Worm (Caenorhabditis elegans) whole organism, L1 larva: ENCODE data around the gene dml-1.

Experiments
- C04F5.9 ChIP-seq: sonication (generic microtip); optimal IDR thresholded peaks from 2 replicates; lab custom pipeline; 2016; ENCODE audit warnings: missing genetic modification characterization, missing compliant biosample characterization
- C16A3.4 ChIP-seq: fragments of 150-350 bp; optimal IDR thresholded peaks from 2 replicates; lab custom pipeline; 2014; ENCODE audit warnings: missing biosample characterization, missing genetic modification characterization
- C34B4.2 ChIP-seq: sonication (generic microtip); optimal IDR thresholded peaks from 2 replicates; lab custom pipeline; 2017; ENCODE audit warnings: mild to moderate bottlenecking, missing genetic modification characterization, missing compliant biosample characterization
- F16B12.6 ChIP-seq: fragments of 150-350 bp; optimal IDR thresholded peaks from 2 replicates; lab custom pipeline; 2014; ENCODE audit warnings: missing biosample characterization, missing genetic modification characterization
- aly-2 ChIP-seq: fragments of 150-350 bp; optimal IDR thresholded peaks from 2 replicates; lab custom pipeline; 2014; ENCODE audit warnings: missing biosample characterization, missing genetic modification characterization
- blmp-1 ChIP-seq: fragments of 150-350 bp; optimal IDR thresholded peaks from 2 replicates; lab custom pipeline; 2014; ENCODE audit warnings: missing biosample characterization, missing genetic modification characterization
- ceh-63 ChIP-seq: fragments of 200-800 bp; sonication (Bioruptor generic); optimal IDR thresholded peaks from 2 replicates; lab custom pipeline; 2018; ENCODE audit warnings: mild to moderate bottlenecking, missing genetic modification characterization, missing compliant biosample characterization
- ceh-82 ChIP-seq, 3 experiments: fragments of 150-350 bp in 1 of 3; sonication (generic microtip) in 2 of 3; optimal IDR thresholded peaks; 2 replicates each; lab custom pipeline; 2014 to 2017; ENCODE audit warnings: missing biosample characterization in 3 of 3, missing genetic modification characterization in 3 of 3
- ceh-90 ChIP-seq: sonication (generic microtip); optimal IDR thresholded peaks from 2 replicates; lab custom pipeline; 2016; ENCODE audit warnings: missing genetic modification characterization, missing compliant biosample characterization
- dsc-1 ChIP-seq: sonication (generic microtip); optimal IDR thresholded peaks from 2 replicates; lab custom pipeline; 2016; ENCODE audit warnings: mild to moderate bottlenecking, missing genetic modification characterization, missing compliant biosample characterization
- efl-3 ChIP-seq: fragments of 200-800 bp; sonication (Bioruptor generic); optimal IDR thresholded peaks from 2 replicates; lab custom pipeline; 2018; ENCODE audit warnings: mild to moderate bottlenecking, missing genetic modification characterization, missing compliant biosample characterization
- egl-13 ChIP-seq: sonication (generic microtip); optimal IDR thresholded peaks from 2 replicates; lab custom pipeline; 2016; ENCODE audit warnings: missing genotype, missing genetic modification reagents, missing genetic modification characterization, missing compliant biosample characterization
- egl-27 ChIP-seq, 2 experiments: fragments of 150-350 bp in 1 of 2; sonication (generic microtip); optimal IDR thresholded peaks; 3 replicates each; lab custom pipeline; 2017 to 2018; ENCODE audit warnings: missing biosample characterization in 2 of 2, missing genetic modification characterization in 2 of 2, missing genetic modification reagents in 2 of 2
- elt-3 ChIP-seq, 6 experiments: fragments of 150-350 bp in 1 of 6; sonication (generic microtip); optimal IDR thresholded peaks; 2 replicates each; lab custom pipeline; 2017 to 2018; ENCODE audit warnings: missing biosample characterization in 6 of 6, missing genetic modification characterization in 6 of 6, inconsistent platforms in 1 of 6
- fkh-8 ChIP-seq: sonication (generic microtip); optimal IDR thresholded peaks from 2 replicates; lab custom pipeline; 2016; ENCODE audit warnings: mild to moderate bottlenecking, missing genetic modification characterization, missing compliant biosample characterization
- fos-1 ChIP-seq: fragments of 150-350 bp; optimal IDR thresholded peaks from 2 replicates; lab custom pipeline; 2014; ENCODE audit warnings: missing biosample characterization, missing genetic modification characterization
- grh-1 ChIP-seq: fragments of 200-800 bp; sonication (Bioruptor generic); IDR thresholded peaks from 2 replicates; pipeline ENCODE4 v1.3.6; 2022; ENCODE audit warnings: missing genetic modification reagents, missing genetic modification characterization, missing compliant biosample characterization
- hlh-17 ChIP-seq: fragments of 200-800 bp; sonication (Bioruptor generic); optimal IDR thresholded peaks from 2 replicates; lab custom pipeline; 2018; ENCODE audit warnings: missing genetic modification characterization, mild to moderate bottlenecking, missing compliant biosample characterization, moderate library complexity, borderline replicate concordance
- isw-1 ChIP-seq: fragments of 200-800 bp; sonication (Bioruptor generic); IDR thresholded peaks from 2 replicates; pipeline ENCODE4 v1.3.6; 2022; ENCODE audit warnings: missing genetic modification characterization, missing compliant biosample characterization
- jun-1 ChIP-seq: fragments of 150-350 bp; optimal IDR thresholded peaks from 2 replicates; lab custom pipeline; 2014; ENCODE audit warnings: missing biosample characterization, missing genetic modification reagents, missing genetic modification characterization
- lin-14 ChIP-seq: fragments of 200-800 bp; sonication (Bioruptor generic); optimal IDR thresholded peaks from 2 replicates; lab custom pipeline; 2018; ENCODE audit warnings: mild to moderate bottlenecking, missing genetic modification characterization, moderate library complexity, missing compliant biosample characterization
- lsy-2 ChIP-seq, 2 experiments: fragments of 150-350 bp; optimal IDR thresholded peaks; 2 replicates each; lab custom pipeline; 2014; ENCODE audit warnings: missing biosample characterization in 2 of 2, missing genetic modification characterization in 2 of 2
- mdl-1 ChIP-seq, 2 experiments: fragments of 150-350 bp; optimal IDR thresholded peaks; 2 replicates each; lab custom pipeline; 2014 to 2017; ENCODE audit warnings: missing biosample characterization in 2 of 2, missing genetic modification characterization in 2 of 2, inconsistent platforms in 1 of 2
- mef-2 ChIP-seq: fragments of 150-350 bp; optimal IDR thresholded peaks from 2 replicates; lab custom pipeline; 2014; ENCODE audit warnings: missing biosample characterization, missing genetic modification characterization
- mep-1 ChIP-seq: fragments of 150-350 bp; optimal IDR thresholded peaks from 2 replicates; lab custom pipeline; 2014; ENCODE audit warnings: missing biosample characterization, missing genetic modification characterization
- nhr-12 ChIP-seq: sonication (generic microtip); optimal IDR thresholded peaks from 2 replicates; lab custom pipeline; 2017; ENCODE audit warnings: missing biosample characterization, missing genetic modification characterization
- nhr-19 ChIP-seq: fragments of 200-800 bp; sonication (Bioruptor generic); conservative IDR thresholded peaks from 2 replicates; pipeline ENCODE4 v1.3.6; 2022; ENCODE audit warnings: missing genetic modification characterization, missing compliant biosample characterization
- nhr-20 ChIP-seq: sonication (generic microtip); optimal IDR thresholded peaks from 2 replicates; lab custom pipeline; 2016; ENCODE audit warnings: mild to moderate bottlenecking, missing genetic modification characterization, missing compliant biosample characterization
- nhr-237 ChIP-seq: fragments of 150-350 bp; optimal IDR thresholded peaks from 2 replicates; lab custom pipeline; 2014; ENCODE audit warnings: missing biosample characterization, missing genetic modification characterization
- nhr-47 ChIP-seq: sonication (generic microtip); optimal IDR thresholded peaks from 2 replicates; lab custom pipeline; 2016; ENCODE audit warnings: mild to moderate bottlenecking, missing genetic modification characterization, moderate library complexity, missing compliant biosample characterization
- nhr-76 ChIP-seq: sonication (generic microtip); optimal IDR thresholded peaks from 2 replicates; lab custom pipeline; 2017; ENCODE audit warnings: missing biosample characterization, missing genetic modification characterization
- nhr-77 ChIP-seq: fragments of 150-350 bp; optimal IDR thresholded peaks from 2 replicates; lab custom pipeline; 2014; ENCODE audit warnings: missing biosample characterization, missing genetic modification characterization
- nhr-84 ChIP-seq: sonication (generic microtip); optimal IDR thresholded peaks from 2 replicates; lab custom pipeline; 2017; ENCODE audit warnings: missing biosample characterization, missing genetic modification characterization
- nhr-85 ChIP-seq: sonication (generic microtip); peaks from one replicate; lab custom pipeline; 2016; ENCODE audit warnings: missing genetic modification characterization, inconsistent platforms, missing compliant biosample characterization
- pag-3 ChIP-seq: sonication (generic microtip); optimal IDR thresholded peaks from 2 replicates; lab custom pipeline; 2017; ENCODE audit warnings: missing genetic modification characterization, mild to moderate bottlenecking, missing compliant biosample characterization, antibody characterized with exemption, borderline replicate concordance; ENCODE audit not compliant: insufficient read depth
- pax-3 ChIP-seq: fragments of 200-800 bp; sonication (Bioruptor generic); optimal IDR thresholded peaks from 2 replicates; lab custom pipeline; 2018; ENCODE audit warnings: mild to moderate bottlenecking, missing genetic modification characterization, moderate library complexity, missing compliant biosample characterization
- pqm-1 ChIP-seq: sonication (generic microtip); optimal IDR thresholded peaks from 3 replicates; lab custom pipeline; 2017; ENCODE audit warnings: missing biosample characterization, missing genetic modification characterization
- rnt-1 ChIP-seq: sonication (generic microtip); optimal IDR thresholded peaks from 2 replicates; lab custom pipeline; 2016; ENCODE audit warnings: mild to moderate bottlenecking, missing genetic modification characterization, moderate library complexity, missing compliant biosample characterization
- skn-1 ChIP-seq: fragments of 150-350 bp; optimal IDR thresholded peaks from 2 replicates; lab custom pipeline; 2014; ENCODE audit warnings: missing biosample characterization, missing genetic modification characterization
- snu-23 ChIP-seq: sonication (generic microtip); optimal IDR thresholded peaks from 2 replicates; lab custom pipeline; 2016; ENCODE audit warnings: missing genetic modification characterization, missing compliant biosample characterization
- sox-4 ChIP-seq: sonication (generic microtip); optimal IDR thresholded peaks from 2 replicates; lab custom pipeline; 2016; ENCODE audit warnings: missing genetic modification characterization, missing compliant biosample characterization
- sptf-1 ChIP-seq: fragments of 150-350 bp; optimal IDR thresholded peaks from 2 replicates; lab custom pipeline; 2014; ENCODE audit warnings: missing biosample characterization, missing genetic modification characterization
- swsn-7 ChIP-seq: sonication (generic microtip); optimal IDR thresholded peaks from 2 replicates; lab custom pipeline; 2016; ENCODE audit warnings: missing genetic modification characterization, missing compliant biosample characterization
- tbx-2 ChIP-seq: sonication (generic microtip); optimal IDR thresholded peaks from 2 replicates; lab custom pipeline; 2016; ENCODE audit warnings: missing genetic modification characterization, missing compliant biosample characterization
- unc-130 ChIP-seq: fragments of 150-350 bp; optimal IDR thresholded peaks from 2 replicates; lab custom pipeline; 2017; ENCODE audit warnings: missing biosample characterization, missing genetic modification characterization, inconsistent platforms
- unc-30 ChIP-seq: sonication (generic microtip); optimal IDR thresholded peaks from 2 replicates; lab custom pipeline; 2017; ENCODE audit warnings: missing biosample characterization, missing genetic modification characterization
- unc-86 ChIP-seq: sonication (generic microtip); optimal IDR thresholded peaks from 2 replicates; lab custom pipeline; 2016; ENCODE audit warnings: missing genetic modification characterization, missing compliant biosample characterization
- vab-15 ChIP-seq: sonication (generic microtip); optimal IDR thresholded peaks from 2 replicates; lab custom pipeline; 2017; ENCODE audit warnings: missing genotype, mild to moderate bottlenecking, missing genetic modification characterization, missing compliant biosample characterization
- zip-4 ChIP-seq: fragments of 200-800 bp; sonication (Bioruptor generic); optimal IDR thresholded peaks from 2 replicates; lab custom pipeline; 2018; ENCODE audit warnings: mild to moderate bottlenecking, missing genetic modification characterization, moderate library complexity, missing compliant biosample characterization
- ztf-11 ChIP-seq, 2 experiments: sonication (generic microtip); optimal IDR thresholded peaks; 2 replicates each; lab custom pipeline; 2016 to 2017; ENCODE audit warnings: missing genetic modification characterization in 2 of 2, missing biosample characterization in 1 of 2, missing compliant biosample characterization in 1 of 2
- ztf-4 ChIP-seq: fragments of 150-350 bp; optimal IDR thresholded peaks from 2 replicates; lab custom pipeline; 2014; ENCODE audit warnings: missing biosample characterization, missing genetic modification characterization

dml-1 gene

ce11 chrIV:2925591-2925990, 38.8 kb downstream of the dml-1 start, which contains the start of gene ubc-13:
TSS of gene ubc-13 (minus strand) at chrIV:2925691.
- TF ChIP-seq C04F5.9 (no peak), isw-1 (GFP tag; lab: Robert Waterston, UW) (no peak)

ce11 chrIV:2928409-2928808, 41.7 kb downstream of the dml-1 start, which contains the start of gene manf-1:
TSS of gene manf-1 (minus strand) at chrIV:2928421.
- peak in 1 of 2 experiments; percentile 19 for TF ChIP-seq ztf-11 (tag; optimal IDR thresholded peaks at IDR 0.05; lab: Kevin White, UChicago)
- TF ChIP-seq unc-86 (tag; lab: Kevin White, UChicago): peak; percentile 61
- peak; percentile 60 for TF ChIP-seq jun-1
- peak; percentile 82 for TF ChIP-seq snu-23
- no peak for TF ChIP-seq nhr-237 (tag; lab: Kevin White, UChicago)
- peak; percentile 39 for TF ChIP-seq unc-130 (tag; lab: Kevin White, UChicago)
- TF ChIP-seq isw-1 (GFP tag; lab: Robert Waterston, UW): peak; percentile 59
- no peak for TF ChIP-seq efl-3
- TF ChIP-seq egl-13: no peak
- TF ChIP-seq fkh-8 (tag; lab: Kevin White, UChicago): peak; percentile 77
- TF ChIP-seq dsc-1: peak; percentile 79
- TF ChIP-seq sptf-1: no peak
- TF ChIP-seq nhr-12 (tag; lab: Kevin White, UChicago): no peak
- TF ChIP-seq F16B12.6 (tag; lab: Kevin White, UChicago): peak; percentile 53
- peak; percentile 65 for TF ChIP-seq skn-1
- no peak for TF ChIP-seq ztf-4 (tag; lab: Kevin White, UChicago)
- no peak for TF ChIP-seq C04F5.9
- TF ChIP-seq sox-4: peak; percentile 4
- TF ChIP-seq pag-3: no peak
- TF ChIP-seq fos-1 (tag; lab: Kevin White, UChicago): peak; percentile 35
- TF ChIP-seq egl-27 (tag; optimal IDR thresholded peaks at IDR 0.05; lab: Kevin White, UChicago): no peak
- peak; percentile 41 for TF ChIP-seq ceh-90
- no peak for TF ChIP-seq C34B4.2 (tag; lab: Kevin White, UChicago)
- TF ChIP-seq rnt-1 (tag; lab: Kevin White, UChicago): peak; percentile 84
- TF ChIP-seq aly-2 (tag; lab: Kevin White, UChicago): peak; percentile 31
- peak; percentile 55 to 73 (median 62) for TF ChIP-seq ceh-82 (tag; optimal IDR thresholded peaks at IDR 0.05; lab: Kevin White, UChicago)
- TF ChIP-seq zip-4: no peak
- peak; percentile 55 for TF ChIP-seq C16A3.4
- TF ChIP-seq nhr-85 (tag; lab: Kevin White, UChicago): peak; percentile 56
- TF ChIP-seq lsy-2 (tag; optimal IDR thresholded peaks at IDR 0.05; lab: Kevin White, UChicago): peak; percentile 85 to 86
- peak; percentile 74 for TF ChIP-seq nhr-19
- TF ChIP-seq nhr-20 (tag; lab: Kevin White, UChicago): peak; percentile 69
- TF ChIP-seq nhr-47: peak; percentile 89
- TF ChIP-seq nhr-84 (tag; lab: Kevin White, UChicago): no peak
- no peak for TF ChIP-seq nhr-76 (tag; lab: Kevin White, UChicago)
- TF ChIP-seq swsn-7 (tag; lab: Kevin White, UChicago): peak; percentile 76
- TF ChIP-seq nhr-77 (tag; lab: Kevin White, UChicago): peak; percentile 47
- no peak for TF ChIP-seq ceh-63 (GFP tag; lab: Kevin White, UChicago)
- TF ChIP-seq vab-15 (tag; lab: Kevin White, UChicago): no peak
- peak; percentile 83 for TF ChIP-seq tbx-2 (tag; lab: Kevin White, UChicago)
- TF ChIP-seq elt-3 (tag; optimal IDR thresholded peaks at IDR 0.05; lab: Kevin White, UChicago): peak in 1 of 6 experiments; percentile 54
- peak; percentile 82 for TF ChIP-seq lin-14
- TF ChIP-seq mep-1: peak; percentile 89
- TF ChIP-seq hlh-17 (GFP tag; lab: Kevin White, UChicago): no peak
- peak in 1 of 2 experiments; percentile 62 for TF ChIP-seq mdl-1 (tag; optimal IDR thresholded peaks at IDR 0.05; lab: Kevin White, UChicago)
- 0 out of 2 replicates have a peak, but pooled peaks have one; percentile 46 for TF ChIP-seq grh-1 (GFP tag; lab: Robert Waterston, UW)
- no peak for TF ChIP-seq mef-2 (tag; lab: Kevin White, UChicago)
- peak; percentile 28 for TF ChIP-seq pax-3
- peak; percentile 68 for TF ChIP-seq blmp-1 (tag; lab: Kevin White, UChicago)
- TF ChIP-seq pqm-1 (tag; lab: Kevin White, UChicago): no peak
- TF ChIP-seq unc-30 (tag; lab: Kevin White, UChicago): no peak
